Worm (Caenorhabditis elegans): Measurements from ENCODE around the gene K02D10.4.
A peak's percentile ranks its signal among the peaks of the same experiment; 100 is the strongest.

The K02D10.4 gene

ce11 chrIII:8749487-8749886, 30.3 kb downstream of the K02D10.4 start, which contains the start of gene sma-2 (continued):
- no peak for TF ChIP-seq mxl-2 (GFP tag; conservative IDR thresholded peaks at IDR 0.05)
- TF ChIP-seq nhr-102 (tag; optimal IDR thresholded peaks at IDR 0.05) = peak; percentile 53
- TF ChIP-seq mes-2 (tag; optimal IDR thresholded peaks at IDR 0.05; ENCODE audit: poor library complexity, severe bottlenecking) = peak; percentile 73
- 0 out of 2 replicates have a peak, but pooled peaks have one; percentile 44 for TF ChIP-seq nhr-41 (GFP tag; IDR thresholded peaks at IDR 0.05)
- TF ChIP-seq sdz-12 (GFP tag; optimal IDR thresholded peaks at IDR 0.05) = no peak
- TF ChIP-seq D1046.2 (GFP tag; IDR thresholded peaks at IDR 0.05) = no peak
- no peak for TF ChIP-seq madf-5 (GFP tag; IDR thresholded peaks at IDR 0.05)
- TF ChIP-seq dmd-6 (GFP tag; IDR thresholded peaks at IDR 0.05) = peak; percentile 92
- TF ChIP-seq F37D6.2 (tag; optimal IDR thresholded peaks at IDR 0.05) = no peak
- TF ChIP-seq zip-11 (GFP tag; IDR thresholded peaks at IDR 0.05) = no peak
- no peak for TF ChIP-seq nhr-42 (GFP tag; IDR thresholded peaks at IDR 0.05)
- no peak for TF ChIP-seq attf-4 (tag; optimal IDR thresholded peaks at IDR 0.05)
- no peak for TF ChIP-seq ztf-11 (tag; optimal IDR thresholded peaks at IDR 0.05)
- no peak for TF ChIP-seq ceh-62 (tag; optimal IDR thresholded peaks at IDR 0.05)
- TF ChIP-seq ceh-82 (tag; optimal IDR thresholded peaks at IDR 0.05) = no peak
- TF ChIP-seq unc-130 (GFP tag; optimal IDR thresholded peaks at IDR 0.05) = no peak
- peak; percentile 42 for TF ChIP-seq nhr-10 (tag; optimal IDR thresholded peaks at IDR 0.05)
- TF ChIP-seq mxl-3 (GFP tag; optimal IDR thresholded peaks at IDR 0.05) = no peak
- TF ChIP-seq dmd-9 (GFP tag; IDR thresholded peaks at IDR 0.05) = no peak
- TF ChIP-seq Y75B8A.6 (GFP tag; IDR thresholded peaks at IDR 0.05) = no peak
- TF ChIP-seq spr-3 (GFP tag; optimal IDR thresholded peaks at IDR 0.05) = no peak
- TF ChIP-seq aha-1 (tag) = peak; percentile 60
- no peak for TF ChIP-seq unc-39 (tag; optimal IDR thresholded peaks at IDR 0.05)
- TF ChIP-seq ceh-32 (tag; optimal IDR thresholded peaks at IDR 0.05; ENCODE audit: poor library complexity) = no peak
- no peak for TF ChIP-seq dmd-8 (GFP tag; IDR thresholded peaks at IDR 0.05)
- peak in 1 of 2 experiments; percentile 54 for TF ChIP-seq lsy-2 (tag; optimal IDR thresholded peaks at IDR 0.05)
- TF ChIP-seq set-16 (GFP tag; IDR thresholded peaks at IDR 0.05) = no peak
- TF ChIP-seq ceh-20 (GFP tag; IDR thresholded peaks at IDR 0.05) = no peak
- peak in 1 of 2 experiments; percentile 74 for TF ChIP-seq daf-16 (GFP tag; optimal IDR thresholded peaks at IDR 0.05)
- peak; percentile 95 for TF ChIP-seq daf-16 (tag; optimal IDR thresholded peaks at IDR 0.05)
- TF ChIP-seq Y48G9A.11 (GFP tag; IDR thresholded peaks at IDR 0.05) = no peak
- peak; percentile 56 for TF ChIP-seq hlh-30 (tag; optimal IDR thresholded peaks at IDR 0.05; ENCODE audit: insufficient read depth)
- no peak for TF ChIP-seq egl-43 (GFP tag; IDR thresholded peaks at IDR 0.05)
- TF ChIP-seq lin-1 (GFP tag; IDR thresholded peaks at IDR 0.05) = peak; percentile 80
- peak; percentile 40 for TF ChIP-seq zip-2 (tag; optimal IDR thresholded peaks at IDR 0.05)
- TF ChIP-seq daf-19 (GFP tag; conservative IDR thresholded peaks at IDR 0.05) = no peak
- peak; percentile 74 for TF ChIP-seq nhr-6 (tag; optimal IDR thresholded peaks at IDR 0.05)
- TF ChIP-seq dve-1 (tag; optimal IDR thresholded peaks at IDR 0.05; ENCODE audit: insufficient read depth) = peak; percentile 98
- peak; percentile 20; the same call in 1 of the 2 replicates for TF ChIP-seq pha-4 (GFP tag; IDR thresholded peaks at IDR 0.05)
- TF ChIP-seq pha-4 (tag; optimal IDR thresholded peaks at IDR 0.05) = no peak
- peak; percentile 66 for TF ChIP-seq tra-1 (GFP tag; IDR thresholded peaks at IDR 0.05)
- TF ChIP-seq lin-38 (GFP tag; IDR thresholded peaks at IDR 0.05) = peak; percentile 32; the same call in 1 of the 2 replicates
- no peak for TF ChIP-seq ZK337.2 (GFP tag; IDR thresholded peaks at IDR 0.05)
- no peak for TF ChIP-seq ceh-28 (tag; optimal IDR thresholded peaks at IDR 0.05)
- TF ChIP-seq rbr-2 (tag; optimal IDR thresholded peaks at IDR 0.05) = peak; percentile 47
- TF ChIP-seq mep-1 (tag; optimal IDR thresholded peaks at IDR 0.05) = peak; percentile 78
- TF ChIP-seq nhr-25 (tag; optimal IDR thresholded peaks at IDR 0.05; ENCODE audit: borderline replicate concordance, insufficient read depth) = no peak
- no peak for TF ChIP-seq snpc-1.2 (GFP tag; IDR thresholded peaks at IDR 0.05)
- no peak for TF ChIP-seq ces-1 (GFP tag; optimal IDR thresholded peaks at IDR 0.05)
- no peak for TF ChIP-seq nhr-237 (tag; optimal IDR thresholded peaks at IDR 0.05)
- no peak for TF ChIP-seq snpc-4 (tag; optimal IDR thresholded peaks at IDR 0.05)
- no peak for TF ChIP-seq ctbp-1 (GFP tag; IDR thresholded peaks at IDR 0.05)

All from whole organism, L4 larva.